Worm (Caenorhabditis elegans) whole organism, late embryonic: Measurements from ENCODE around the gene ZC443.7.
A peak's percentile ranks its signal among the peaks of the same experiment; 100 is the strongest.

Source experiments
- F13H6.1 ChIP-seq: sonication (generic microtip); optimal IDR thresholded peaks from 2 replicates; lab custom pipeline; 2016; ENCODE audit warnings: missing genetic modification characterization, missing compliant biosample characterization
- K09A11.1 ChIP-seq: sonication (generic microtip); optimal IDR thresholded peaks from 2 replicates; lab custom pipeline; 2017; ENCODE audit warnings: antibody characterized with exemption, mild to moderate bottlenecking, missing genetic modification characterization, missing compliant biosample characterization; ENCODE audit not compliant: insufficient read depth
- T23F11.4 ChIP-seq: fragments of 200-800 bp; sonication (Bioruptor generic); optimal IDR thresholded peaks from 2 replicates; lab custom pipeline; 2018; ENCODE audit warnings: mild to moderate bottlenecking, missing genetic modification characterization, missing compliant biosample characterization
- Y22D7AL.16 ChIP-seq: sonication (generic microtip); optimal IDR thresholded peaks from 2 replicates; lab custom pipeline; 2016; ENCODE audit warnings: missing genetic modification characterization, missing compliant biosample characterization
- ama-1 ChIP-seq: fragments of 150-350 bp; optimal IDR thresholded peaks from 2 replicates; lab custom pipeline; 2014
- ceh-14 ChIP-seq: sonication (generic microtip); optimal IDR thresholded peaks from 2 replicates; lab custom pipeline; 2016; ENCODE audit warnings: missing genotype, missing genetic modification characterization, missing compliant biosample characterization
- ceh-18 ChIP-seq: sonication (generic microtip); optimal IDR thresholded peaks from 2 replicates; lab custom pipeline; 2016; ENCODE audit warnings: missing genetic modification characterization, missing compliant biosample characterization
- ceh-19 ChIP-seq: fragments of 200-800 bp; sonication (Bioruptor generic); optimal IDR thresholded peaks from 2 replicates; lab custom pipeline; 2018; ENCODE audit warnings: mild to moderate bottlenecking, missing genetic modification characterization, missing compliant biosample characterization
- ceh-30 ChIP-seq: fragments of 150-350 bp; optimal IDR thresholded peaks from 2 replicates; lab custom pipeline; 2014; ENCODE audit warnings: missing biosample characterization, missing genetic modification characterization
- ceh-31 ChIP-seq: sonication (generic microtip); optimal IDR thresholded peaks from 2 replicates; lab custom pipeline; 2016; ENCODE audit warnings: missing genetic modification characterization, missing compliant biosample characterization
- ceh-6 ChIP-seq: fragments of 200-800 bp; sonication (Bioruptor generic); optimal IDR thresholded peaks from 2 replicates; lab custom pipeline; 2018; ENCODE audit warnings: mild to moderate bottlenecking, missing genetic modification characterization, missing compliant biosample characterization
- che-1 ChIP-seq: sonication (generic microtip); optimal IDR thresholded peaks from 2 replicates; lab custom pipeline; 2016; ENCODE audit warnings: mild to moderate bottlenecking, missing genetic modification characterization, missing compliant biosample characterization
- dve-1 ChIP-seq: sonication (generic microtip); optimal IDR thresholded peaks from 2 replicates; lab custom pipeline; 2017; ENCODE audit warnings: antibody characterized with exemption, mild to moderate bottlenecking, missing genetic modification characterization, missing compliant biosample characterization
- elt-4 ChIP-seq: sonication (generic microtip); optimal IDR thresholded peaks from 2 replicates; lab custom pipeline; 2016; ENCODE audit warnings: missing genetic modification characterization, missing compliant biosample characterization
- ets-4 ChIP-seq: sonication (generic microtip); optimal IDR thresholded peaks from 2 replicates; lab custom pipeline; 2016; ENCODE audit warnings: missing genetic modification characterization, missing compliant biosample characterization
- fkh-6 ChIP-seq: sonication (generic microtip); optimal IDR thresholded peaks from 2 replicates; lab custom pipeline; 2016; ENCODE audit warnings: missing genetic modification characterization, missing compliant biosample characterization
- gmeb-2 ChIP-seq: sonication (generic microtip); optimal IDR thresholded peaks from 2 replicates; lab custom pipeline; 2016; ENCODE audit warnings: missing genetic modification characterization, inconsistent platforms, missing compliant biosample characterization
- hlh-13 ChIP-seq: fragments of 200-800 bp; sonication (Bioruptor generic); optimal IDR thresholded peaks from 2 replicates; lab custom pipeline; 2018; ENCODE audit warnings: mild to moderate bottlenecking, missing genetic modification characterization, missing compliant biosample characterization
- hlh-30 ChIP-seq: sonication (generic microtip); optimal IDR thresholded peaks from 2 replicates; lab custom pipeline; 2017; ENCODE audit warnings: antibody characterized with exemption, missing genetic modification characterization, missing compliant biosample characterization; ENCODE audit not compliant: insufficient read depth
- hlh-6 ChIP-seq: sonication (generic microtip); optimal IDR thresholded peaks from 2 replicates; lab custom pipeline; 2016; ENCODE audit warnings: missing genotype, missing genetic modification characterization, missing compliant biosample characterization
- mec-3 ChIP-seq: sonication (generic microtip); optimal IDR thresholded peaks from 2 replicates; lab custom pipeline; 2016; ENCODE audit warnings: borderline replicate concordance, missing genetic modification characterization, missing compliant biosample characterization
- nfya-1 ChIP-seq: sonication (generic microtip); optimal IDR thresholded peaks from 2 replicates; lab custom pipeline; 2017; ENCODE audit warnings: missing genetic modification characterization, mild to moderate bottlenecking, missing compliant biosample characterization, antibody characterized with exemption, moderate library complexity
- nhr-11 ChIP-seq: fragments of 150-350 bp; optimal IDR thresholded peaks from 2 replicates; lab custom pipeline; 2014; ENCODE audit warnings: missing biosample characterization, missing genetic modification characterization
- nhr-232 ChIP-seq: sonication (generic microtip); optimal IDR thresholded peaks from 2 replicates; lab custom pipeline; 2016; ENCODE audit warnings: missing genetic modification characterization, missing compliant biosample characterization
- pag-3 ChIP-seq: sonication (generic microtip); optimal IDR thresholded peaks from 2 replicates; lab custom pipeline; 2016; ENCODE audit warnings: missing compliant biosample characterization, missing genetic modification characterization, borderline replicate concordance
- pax-1 ChIP-seq: fragments of 150-350 bp; optimal IDR thresholded peaks from 2 replicates; lab custom pipeline; 2014; ENCODE audit warnings: missing biosample characterization, missing genetic modification characterization
- pha-2 ChIP-seq: sonication (generic microtip); optimal IDR thresholded peaks from 2 replicates; lab custom pipeline; 2017; ENCODE audit warnings: mild to moderate bottlenecking, missing genetic modification characterization, missing compliant biosample characterization
- ref-2 ChIP-seq: sonication (generic microtip); optimal IDR thresholded peaks from 2 replicates; lab custom pipeline; 2016; ENCODE audit warnings: missing genetic modification characterization, missing compliant biosample characterization
- syd-9 ChIP-seq: sonication (generic microtip); optimal IDR thresholded peaks from 2 replicates; lab custom pipeline; 2016; ENCODE audit warnings: mild to moderate bottlenecking, missing genetic modification characterization, moderate library complexity, missing compliant biosample characterization
- tbx-7 ChIP-seq: sonication (generic microtip); optimal IDR thresholded peaks from 2 replicates; lab custom pipeline; 2016; ENCODE audit warnings: missing genotype, missing genetic modification characterization, missing compliant biosample characterization
- ttx-3 ChIP-seq: sonication (generic microtip); optimal IDR thresholded peaks from 2 replicates; lab custom pipeline; 2016; ENCODE audit warnings: missing genetic modification reagents, missing genetic modification characterization, missing compliant biosample characterization
- unc-3 ChIP-seq, 2 experiments: fragments of 200-800 bp in 1 of 2; sonication (Bioruptor generic) in 1 of 2; sonication (generic microtip) in 1 of 2; conservative IDR thresholded peaks in 1 of 2; optimal IDR thresholded peaks in 1 of 2; 2 replicates each; pipeline versions ENCODE4 v1.3.6 to Lab custom; 2016 to 2022; ENCODE audit warnings: missing compliant biosample characterization in 2 of 2, missing genetic modification characterization in 2 of 2, missing genetic modification reagents in 1 of 2
- unc-55 ChIP-seq: sonication (generic microtip); optimal IDR thresholded peaks from 2 replicates; lab custom pipeline; 2017; ENCODE audit warnings: missing biosample characterization, missing genetic modification reagents, missing genetic modification characterization
- zip-5 ChIP-seq: sonication (generic microtip); optimal IDR thresholded peaks from 2 replicates; lab custom pipeline; 2016; ENCODE audit warnings: missing genetic modification characterization, missing compliant biosample characterization

Gene ZC443.7

ce11 chrV:12806190-12806589, at the start of gene ZC443.7:
Gene ZC443.7, plus strand, starts transcription at chrV:12806490.
- TF ChIP-seq zip-5, result no peak
- TF ChIP-seq mec-3, result no peak
- no peak for TF ChIP-seq ttx-3 (tag; lab: Kevin White, UChicago)
- TF ChIP-seq fkh-6 (tag; lab: Kevin White, UChicago), result no peak
- no peak for TF ChIP-seq nhr-11 (tag; lab: Kevin White, UChicago)
- TF ChIP-seq unc-55 (GFP tag; lab: Kevin White, UChicago), result no peak
- no peak for TF ChIP-seq hlh-6
- no peak for TF ChIP-seq pha-2 (tag; lab: Kevin White, UChicago)
- TF ChIP-seq ceh-31 (tag; lab: Kevin White, UChicago), result no peak
- TF ChIP-seq ceh-19 (GFP tag; lab: Kevin White, UChicago), result no peak
- no peak for TF ChIP-seq ceh-14 (tag; lab: Kevin White, UChicago)
- no peak for TF ChIP-seq ref-2 (tag; lab: Kevin White, UChicago)
- TF ChIP-seq ceh-18 (tag; lab: Kevin White, UChicago), result no peak
- TF ChIP-seq elt-4 (tag; lab: Kevin White, UChicago), result no peak
- TF ChIP-seq che-1 (tag; lab: Kevin White, UChicago), result no peak
- TF ChIP-seq hlh-13 (GFP tag; lab: Kevin White, UChicago), result no peak
- no peak for TF ChIP-seq nhr-232 (tag; lab: Kevin White, UChicago)

ce11 chrV:12759660-12760059, 46.6 kb upstream of the ZC443.7 start, which contains the start of gene papl-1:
Gene papl-1, minus strand, starts transcription at chrV:12759760.
- no peak for TF ChIP-seq elt-4 (tag; lab: Kevin White, UChicago)
- TF ChIP-seq, all 69 proteins: peak for 0

ce11 chrV:12760913-12761312, 45.4 kb upstream of the ZC443.7 start, which contains the start of gene F18E2.15:
Gene F18E2.15, minus strand, starts transcription at chrV:12761013.
- TF ChIP-seq pha-2 (tag; lab: Kevin White, UChicago) (no peak), unc-3 (GFP tag; conservative IDR thresholded peaks at IDR 0.05; lab: Robert Waterston, UW) (no peak), unc-3 (tag; optimal IDR thresholded peaks at IDR 0.05; lab: Kevin White, UChicago) (no peak), K09A11.1 (tag; lab: Kevin White, UChicago) (no peak), Y22D7AL.16 (tag; lab: Kevin White, UChicago) (no peak), dve-1 (tag; lab: Kevin White, UChicago) (no peak), tbx-7 (no peak), hlh-30 (tag; lab: Kevin White, UChicago) (no peak), hlh-6 (no peak), unc-55 (GFP tag; lab: Kevin White, UChicago) (no peak), syd-9 (tag; lab: Kevin White, UChicago) (no peak), mec-3 (no peak), ceh-6 (GFP tag; lab: Kevin White, UChicago) (no peak), pax-1 (no peak), ets-4 (tag; lab: Kevin White, UChicago) (no peak), T23F11.4 (GFP tag; lab: Kevin White, UChicago) (no peak), nfya-1 (tag; lab: Kevin White, UChicago) (no peak), gmeb-2 (tag; lab: Kevin White, UChicago) (no peak), pag-3 (no peak)

ce11 chrV:12763291-12763995, 42.8 kb upstream of the ZC443.7 start, which contains the start of the genes abcf-1 and scc-3:
Gene abcf-1, minus strand, starts transcription at chrV:12763375.
Gene scc-3, plus strand, starts transcription at chrV:12763945.
- TF ChIP-seq ceh-19 (GFP tag; lab: Kevin White, UChicago) (no peak), nfya-1 (tag; lab: Kevin White, UChicago) (peak; percentile 11)

ce11 chrV:12768946-12769345, 37.3 kb upstream of the ZC443.7 start, which contains the start of gene srt-43:
Gene srt-43, plus strand, starts transcription at chrV:12769246.
- TF ChIP-seq F13H6.1 (tag; lab: Kevin White, UChicago), result no peak
- no peak for TF ChIP-seq ceh-30
- no peak for TF ChIP-seq K09A11.1 (tag; lab: Kevin White, UChicago)
- TF ChIP-seq ama-1 (lab: Kevin White, UChicago), result no peak
